Fruit fly (Drosophila melanogaster) whole organism, embryonic: ENCODE measurements around the gene CG6040.
A peak's percentile ranks its signal among the peaks of the same experiment; 100 is the strongest.

ENCODE experiments used
- Asciz ChIP-seq: fragments of 200-800 bp; sonication (Bioruptor generic); optimal IDR thresholded peaks from 2 replicates; lab custom pipeline; 2017; ENCODE audit warnings: missing biosample characterization, mild to moderate bottlenecking, missing genetic modification characterization, missing genetic modification reagents
- Bdp1 ChIP-seq: fragments of 200-800 bp; sonication (Bioruptor generic); optimal IDR thresholded peaks from 3 replicates; lab custom pipeline; 2016; ENCODE audit warnings: missing biosample characterization, missing genetic modification characterization
- Bteb2 ChIP-seq: fragments of 200-800 bp; sonication (Bioruptor generic); optimal IDR thresholded peaks from 2 replicates; lab custom pipeline; 2016; ENCODE audit warnings: missing biosample characterization, missing genetic modification characterization
- CG10321 ChIP-seq: fragments of 200-800 bp; sonication (Bioruptor generic); IDR thresholded peaks from 2 replicates; pipeline ENCODE4 v1.3.6; 2022; ENCODE audit warnings: missing biosample characterization, missing genetic modification characterization
- CG10543 ChIP-seq: fragments of 200-800 bp; sonication (Bioruptor generic); optimal IDR thresholded peaks from 3 replicates; lab custom pipeline; 2017; ENCODE audit warnings: missing biosample characterization, mild to moderate bottlenecking, missing genetic modification characterization, moderate library complexity
- CG12104 ChIP-seq: fragments of 200-800 bp; sonication (Bioruptor generic); optimal IDR thresholded peaks from 3 replicates; lab custom pipeline; 2016; ENCODE audit warnings: missing biosample characterization, missing genetic modification characterization
- CG12155 ChIP-seq: fragments of 200-800 bp; sonication (Bioruptor generic); optimal IDR thresholded peaks from 3 replicates; lab custom pipeline; 2016; ENCODE audit warnings: missing biosample characterization, missing genetic modification characterization
- CG13287 ChIP-seq: fragments of 200-800 bp; sonication (Bioruptor generic); IDR thresholded peaks from 2 replicates; pipeline ENCODE4 v1.3.6; 2022; ENCODE audit warnings: missing biosample characterization, missing genetic modification characterization; ENCODE audit not compliant: partially characterized antibody
- CG14441 ChIP-seq: fragments of 200-800 bp; sonication (Bioruptor generic); IDR thresholded peaks from 2 replicates; pipeline ENCODE4 v1.3.6; 2022; ENCODE audit warnings: missing biosample characterization, missing genetic modification characterization
- CG1529 ChIP-seq: fragments of 200-800 bp; sonication (Bioruptor generic); optimal IDR thresholded peaks from 3 replicates; lab custom pipeline; 2018; ENCODE audit warnings: missing biosample characterization, missing genetic modification characterization
- CG1647 ChIP-seq: fragments of 200-800 bp; sonication (Bioruptor generic); optimal IDR thresholded peaks from 3 replicates; lab custom pipeline; 2016; ENCODE audit warnings: missing biosample characterization, missing genetic modification characterization
- CG17359 ChIP-seq: fragments of 200-800 bp; sonication (Bioruptor generic); optimal IDR thresholded peaks from 3 replicates; lab custom pipeline; 2018; ENCODE audit warnings: missing biosample characterization, mild to moderate bottlenecking, missing genetic modification characterization, moderate library complexity
- CG17568 ChIP-seq: fragments of 200-800 bp; sonication (Bioruptor generic); optimal IDR thresholded peaks from 2 replicates; lab custom pipeline; 2018; ENCODE audit warnings: missing biosample characterization, mild to moderate bottlenecking, missing genetic modification characterization, moderate library complexity
- CG1832 ChIP-seq: fragments of 200-800 bp; sonication (Bioruptor generic); optimal IDR thresholded peaks from 2 replicates; lab custom pipeline; 2017; ENCODE audit warnings: missing biosample characterization, mild to moderate bottlenecking, missing genetic modification characterization, inconsistent platforms
- CG18476 ChIP-seq: fragments of 200-800 bp; sonication (Bioruptor generic); optimal IDR thresholded peaks from 2 replicates; lab custom pipeline; 2016; ENCODE audit warnings: missing biosample characterization, mild to moderate bottlenecking, missing genetic modification characterization
- CG2202 ChIP-seq: fragments of 200-800 bp; sonication (Bioruptor generic); optimal IDR thresholded peaks from 2 replicates; lab custom pipeline; 2018; ENCODE audit warnings: missing biosample characterization, mild to moderate bottlenecking, missing genetic modification characterization
- CG2875 ChIP-seq: fragments of 200-800 bp; sonication (Bioruptor generic); optimal IDR thresholded peaks from 2 replicates; lab custom pipeline; 2017; ENCODE audit warnings: missing biosample characterization, mild to moderate bottlenecking, missing genetic modification characterization, missing genetic modification reagents
- CG34422 ChIP-seq: fragments of 200-800 bp; sonication (Bioruptor generic); IDR thresholded peaks from 3 replicates; pipeline ENCODE4 v1.3.6; 2022; ENCODE audit warnings: missing biosample characterization, missing genetic modification characterization
- CG3838 ChIP-seq: fragments of 200-800 bp; sonication (Bioruptor generic); optimal IDR thresholded peaks from 3 replicates; lab custom pipeline; 2016; ENCODE audit warnings: missing biosample characterization, missing genetic modification characterization
- CG4328 ChIP-seq: fragments of 200-800 bp; sonication (Bioruptor generic); optimal IDR thresholded peaks from 3 replicates; lab custom pipeline; 2017; ENCODE audit warnings: missing biosample characterization, missing genetic modification reagents, missing genetic modification characterization
- CG43689 ChIP-seq: fragments of 200-800 bp; sonication (Bioruptor generic); IDR thresholded peaks from 2 replicates; pipeline ENCODE4 v1.3.6; 2022; ENCODE audit warnings: missing biosample characterization, missing genetic modification characterization
- CG5953 ChIP-seq: fragments of 200-800 bp; sonication (Bioruptor generic); IDR thresholded peaks from 2 replicates; pipeline ENCODE4 v1.3.6; 2022; ENCODE audit warnings: missing biosample characterization, missing genetic modification characterization
- CG6175 ChIP-seq: fragments of 200-800 bp; sonication (Bioruptor generic); IDR thresholded peaks from 3 replicates; pipeline ENCODE4 v1.3.6; 2022; ENCODE audit warnings: missing biosample characterization, missing genetic modification characterization
- CG7372 ChIP-seq: fragments of 200-800 bp; sonication (Bioruptor generic); IDR thresholded peaks from 2 replicates; pipeline ENCODE4 v1.3.6; 2022; ENCODE audit warnings: missing biosample characterization, missing genetic modification characterization
- Dip2 ChIP-seq: fragments of 200-800 bp; sonication (Bioruptor generic); IDR thresholded peaks from 2 replicates; pipeline ENCODE4 v1.3.6; 2022; ENCODE audit warnings: missing biosample characterization, missing genetic modification characterization
- Dref ChIP-seq: fragments of 200-800 bp; sonication (Bioruptor generic); IDR thresholded peaks from 2 replicates; pipeline ENCODE4 v1.3.6; 2022; ENCODE audit warnings: missing biosample characterization, missing genetic modification characterization
- Drgx ChIP-seq: fragments of 200-800 bp; sonication (Bioruptor generic); IDR thresholded peaks from 2 replicates; pipeline ENCODE4 v1.3.6; 2022; ENCODE audit warnings: missing biosample characterization, missing genetic modification characterization
- E2f1 ChIP-seq: fragments of 200-800 bp; sonication (Bioruptor generic); IDR thresholded peaks from 2 replicates; pipeline ENCODE4 v1.3.6; 2022; ENCODE audit warnings: missing biosample characterization, missing genetic modification characterization
- Elba2 ChIP-seq: fragments of 200-800 bp; sonication (Bioruptor generic); optimal IDR thresholded peaks from 3 replicates; lab custom pipeline; 2016; ENCODE audit warnings: missing biosample characterization, missing genetic modification characterization
- Hmr ChIP-seq: fragments of 200-800 bp; sonication (Bioruptor generic); optimal IDR thresholded peaks from 3 replicates; lab custom pipeline; 2017; ENCODE audit warnings: mild to moderate bottlenecking, missing biosample characterization, missing genetic modification reagents, missing genetic modification characterization
- Jarid2 ChIP-seq: fragments of 200-800 bp; sonication (Bioruptor generic); optimal IDR thresholded peaks from 3 replicates; lab custom pipeline; 2017; ENCODE audit warnings: mild to moderate bottlenecking, missing biosample characterization, missing genetic modification reagents, missing genetic modification characterization
- Poxn ChIP-seq: fragments of 200-800 bp; sonication (Bioruptor generic); IDR thresholded peaks from 2 replicates; pipeline ENCODE4 v1.3.6; 2022; ENCODE audit warnings: missing biosample characterization, missing genetic modification characterization
- Six4 ChIP-seq: fragments of 200-800 bp; sonication (Bioruptor generic); optimal IDR thresholded peaks from 2 replicates; lab custom pipeline; 2016; ENCODE audit warnings: missing biosample characterization, missing genetic modification characterization
- ap ChIP-seq: fragments of 200-800 bp; sonication (Bioruptor generic); IDR thresholded peaks from 2 replicates; pipeline ENCODE4 v1.3.6; 2022; ENCODE audit warnings: missing biosample characterization, missing genetic modification characterization
- bcd ChIP-seq: fragments of 200-800 bp; sonication (Bioruptor generic); optimal IDR thresholded peaks from 2 replicates; lab custom pipeline; 2017; ENCODE audit warnings: missing biosample characterization, mild to moderate bottlenecking, missing genetic modification characterization
- cad ChIP-seq: fragments of >200 bp; optimal IDR thresholded peaks from 2 replicates; lab custom pipeline; 2017; ENCODE audit warnings: missing biosample characterization, missing genetic modification characterization
- crc ChIP-seq: fragments of 200-800 bp; sonication (Bioruptor generic); optimal IDR thresholded peaks from 2 replicates; lab custom pipeline; 2016; ENCODE audit warnings: missing biosample characterization, missing genetic modification characterization
- crol ChIP-seq: fragments of 200-800 bp; sonication (Bioruptor generic); IDR thresholded peaks from 2 replicates; pipeline ENCODE4 v1.3.6; 2022; ENCODE audit warnings: missing biosample characterization, missing genetic modification characterization
- emc ChIP-seq: fragments of 200-800 bp; sonication (Bioruptor generic); optimal IDR thresholded peaks from 2 replicates; lab custom pipeline; 2016; ENCODE audit warnings: missing biosample characterization, missing genetic modification characterization
- h ChIP-seq: fragments of >200 bp; optimal IDR thresholded peaks from 2 replicates; lab custom pipeline; 2017
- jumu ChIP-seq: fragments of 200-800 bp; sonication (Bioruptor generic); optimal IDR thresholded peaks from 3 replicates; lab custom pipeline; 2016; ENCODE audit warnings: missing biosample characterization, missing genetic modification characterization
- kah ChIP-seq: fragments of 200-800 bp; sonication (Bioruptor generic); optimal IDR thresholded peaks from 2 replicates; lab custom pipeline; 2018; ENCODE audit warnings: missing biosample characterization, mild to moderate bottlenecking, missing genetic modification characterization
- luna ChIP-seq: fragments of 200-800 bp; sonication (Bioruptor generic); optimal IDR thresholded peaks from 2 replicates; lab custom pipeline; 2016; ENCODE audit warnings: missing biosample characterization, missing genetic modification characterization
- mam ChIP-seq: fragments of 200-800 bp; sonication (Bioruptor generic); optimal IDR thresholded peaks from 3 replicates; lab custom pipeline; 2016; ENCODE audit warnings: missing biosample characterization, missing genetic modification characterization
- mld ChIP-seq: fragments of 200-800 bp; sonication (Bioruptor generic); IDR thresholded peaks from 3 replicates; pipeline ENCODE4 v1.3.6; 2022; ENCODE audit warnings: missing biosample characterization, missing genetic modification characterization; ENCODE audit not compliant: partially characterized antibody
- nmo ChIP-seq: fragments of 200-800 bp; sonication (Bioruptor generic); optimal IDR thresholded peaks from 2 replicates; lab custom pipeline; 2018; ENCODE audit warnings: missing biosample characterization, mild to moderate bottlenecking, missing genetic modification characterization, moderate library complexity
- odd ChIP-seq: fragments of 200-800 bp; sonication (Bioruptor generic); optimal IDR thresholded peaks from 2 replicates; lab custom pipeline; 2017; ENCODE audit warnings: missing biosample characterization, mild to moderate bottlenecking, missing genetic modification characterization
- pnt ChIP-seq: fragments of 200-800 bp; sonication (Bioruptor generic); optimal IDR thresholded peaks from 3 replicates; lab custom pipeline; 2016; ENCODE audit warnings: missing biosample characterization, missing genetic modification characterization
- schlank ChIP-seq: fragments of 200-800 bp; sonication (Bioruptor generic); optimal IDR thresholded peaks from 2 replicates; lab custom pipeline; 2018; ENCODE audit warnings: missing biosample characterization, mild to moderate bottlenecking, missing genetic modification characterization
- sens-2 ChIP-seq: fragments of 200-800 bp; sonication (Bioruptor generic); IDR thresholded peaks from 2 replicates; pipeline ENCODE4 v1.3.6; 2022; ENCODE audit warnings: missing biosample characterization, missing genetic modification characterization
- trem ChIP-seq: fragments of 200-800 bp; optimal IDR thresholded peaks from 3 replicates; lab custom pipeline; 2019; ENCODE audit warnings: missing biosample characterization, mild to moderate bottlenecking, missing genetic modification characterization, moderate library complexity
- unpg ChIP-seq: fragments of 200-800 bp; sonication (Bioruptor generic); optimal IDR thresholded peaks from 3 replicates; lab custom pipeline; 2018; ENCODE audit warnings: missing biosample characterization, mild to moderate bottlenecking, missing genetic modification characterization, moderate library complexity
- zfh2 ChIP-seq: fragments of 200-800 bp; sonication (Bioruptor generic); optimal IDR thresholded peaks from 2 replicates; lab custom pipeline; 2016; ENCODE audit warnings: missing biosample characterization, missing genetic modification characterization

The CG6040 gene

DNA sequence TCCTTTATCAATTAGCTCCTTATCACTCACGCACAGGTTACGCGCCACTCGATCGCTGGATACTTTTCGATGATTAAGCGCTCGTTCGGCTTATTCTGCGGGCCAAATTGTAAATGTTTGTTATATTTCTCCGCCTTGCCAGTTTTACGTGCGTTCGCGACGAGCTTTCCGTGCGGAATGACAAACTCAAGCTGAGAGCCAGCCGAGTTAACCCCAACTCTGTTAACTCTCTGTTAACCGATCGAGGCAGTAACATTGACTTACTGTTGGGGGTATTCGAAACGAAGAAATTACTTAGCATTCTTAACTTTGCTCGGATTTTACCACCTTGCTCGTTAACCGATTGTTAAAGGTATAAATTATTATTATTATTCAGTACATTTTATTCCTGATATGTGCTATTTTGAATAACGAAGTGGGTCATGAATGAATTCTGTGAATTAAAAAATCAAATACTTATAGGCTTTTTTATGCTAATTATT, 56.8 kb downstream of the CG6040 start, which contains the start of gene CG5835 (continued):
- no peak for TF ChIP-seq Dref (GFP tag; lab: Robert Waterston, UW)
- TF ChIP-seq trem (tag; lab: Kevin White, UChicago) = no peak
- no peak for TF ChIP-seq kah (GFP tag; lab: Kevin White, UChicago)
- TF ChIP-seq h (lab: Kevin White, UChicago) = no peak
- no peak for TF ChIP-seq CG2202 (tag; lab: Kevin White, UChicago)
- no peak for TF ChIP-seq CG3838
- no peak for TF ChIP-seq ap (GFP tag; lab: Robert Waterston, UW)
- TF ChIP-seq unpg (GFP tag; lab: Kevin White, UChicago) = peak; percentile 10
- TF ChIP-seq odd (GFP tag; lab: Kevin White, UChicago) = peak; percentile 11
- no peak for TF ChIP-seq CG4328 (GFP tag; lab: Kevin White, UChicago)
- TF ChIP-seq CG12104 (GFP tag; lab: Kevin White, UChicago) = no peak
- peak; percentile 53 for TF ChIP-seq CG10543 (GFP tag; lab: Kevin White, UChicago)
- TF ChIP-seq pnt (GFP tag; lab: Kevin White, UChicago) = no peak
- TF ChIP-seq Bdp1 (GFP tag; lab: Kevin White, UChicago) = no peak
- TF ChIP-seq CG18476 (GFP tag; lab: Kevin White, UChicago) = no peak
- no peak for TF ChIP-seq nmo (GFP tag; lab: Kevin White, UChicago)
- no peak for TF ChIP-seq CG1647 (GFP tag; lab: Kevin White, UChicago)
- no peak for TF ChIP-seq CG14441
- TF ChIP-seq luna (GFP tag; lab: Kevin White, UChicago) = no peak
- no peak for TF ChIP-seq CG17568 (GFP tag; lab: Kevin White, UChicago)
- TF ChIP-seq CG5953 (GFP tag; lab: Robert Waterston, UW) = no peak
- no peak for TF ChIP-seq bcd (GFP tag; lab: Kevin White, UChicago)
- TF ChIP-seq Six4 (GFP tag; lab: Kevin White, UChicago) = no peak
- TF ChIP-seq Jarid2 = peak; percentile 89
- peak; percentile 27 for TF ChIP-seq CG17359 (tag; lab: Kevin White, UChicago)
- TF ChIP-seq cad (GFP tag; lab: Kevin White, UChicago) = no peak
- no peak for TF ChIP-seq schlank (tag; lab: Kevin White, UChicago)
- no peak for TF ChIP-seq mam (GFP tag; lab: Kevin White, UChicago)
- no peak for TF ChIP-seq Elba2
- no peak for TF ChIP-seq jumu (GFP tag; lab: Kevin White, UChicago)
- TF ChIP-seq E2f1 (GFP tag; lab: Robert Waterston, UW) = no peak
- TF ChIP-seq CG6175 (GFP tag; lab: Robert Waterston, UW) = no peak
- TF ChIP-seq emc = no peak
- no peak for TF ChIP-seq CG7372 (GFP tag; lab: Robert Waterston, UW)
- TF ChIP-seq Hmr (GFP tag; lab: Kevin White, UChicago) = peak; percentile 26
- TF ChIP-seq Dip2 = no peak
- TF ChIP-seq CG43689 (GFP tag; lab: Robert Waterston, UW) = peak; percentile 13; the same call in 1 of the 2 replicates
- no peak for TF ChIP-seq CG12155 (GFP tag; lab: Kevin White, UChicago)
- TF ChIP-seq zfh2 (GFP tag; lab: Kevin White, UChicago) = no peak
- no peak for TF ChIP-seq sens-2 (GFP tag; lab: Robert Waterston, UW)
- TF ChIP-seq CG10321 (GFP tag; lab: Robert Waterston, UW) = no peak
- no peak for TF ChIP-seq Poxn (GFP tag; lab: Robert Waterston, UW)
- TF ChIP-seq mld (GFP tag; lab: Robert Waterston, UW) = no peak
- no peak for TF ChIP-seq Bteb2 (GFP tag; lab: Kevin White, UChicago)
- peak; percentile 7; the same call in 1 of the 2 replicates for TF ChIP-seq Drgx (GFP tag; lab: Robert Waterston, UW)
- TF ChIP-seq crc (GFP tag; lab: Kevin White, UChicago) = no peak
- no peak for TF ChIP-seq CG34422 (GFP tag; lab: Robert Waterston, UW)
- TF ChIP-seq CG13287 (GFP tag; lab: Robert Waterston, UW) = peak; percentile 56; the same call in 1 of the 2 replicates
- no peak for TF ChIP-seq Asciz (GFP tag; lab: Kevin White, UChicago)
- no peak for TF ChIP-seq CG1832 (GFP tag; lab: Kevin White, UChicago)
- TF ChIP-seq crol (GFP tag; lab: Robert Waterston, UW) = no peak
- TF ChIP-seq CG1529 (GFP tag; lab: Kevin White, UChicago) = no peak
- no peak for TF ChIP-seq CG2875 (GFP tag; lab: Kevin White, UChicago)
